Worm (Caenorhabditis elegans): ENCODE measurements around the gene mtm-9.
A peak's percentile ranks its signal among the peaks of the same experiment; 100 is the strongest.

The mtm-9 gene

DNA sequence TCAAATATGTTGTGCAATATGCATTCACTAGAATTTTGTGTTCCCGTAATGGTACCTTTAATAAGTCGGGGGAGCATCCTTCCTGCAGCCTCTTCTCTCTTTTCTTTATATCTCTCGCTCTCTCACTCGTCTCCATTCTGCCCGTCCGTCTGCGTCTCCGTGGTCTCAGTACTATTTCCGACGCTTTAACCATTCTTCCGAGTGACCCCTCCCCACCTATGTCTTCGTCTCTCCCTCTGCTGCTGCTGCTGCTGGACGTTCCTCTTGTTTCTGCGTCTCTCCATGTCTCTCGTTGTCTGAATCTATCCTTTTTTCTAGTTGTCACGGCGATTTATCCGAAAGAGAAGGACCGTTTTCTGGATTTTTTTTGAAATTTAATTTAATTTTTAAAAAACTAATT lies 39.5 kb upstream of the mtm-9 start (continued):
- TF ChIP-seq nhr-11 (tag; optimal IDR thresholded peaks at IDR 0.05) (peak; percentile 61), nhr-237 (tag; optimal IDR thresholded peaks at IDR 0.05) (no peak), ceh-63 (GFP tag; optimal IDR thresholded peaks at IDR 0.05) (no peak), fos-1 (tag; optimal IDR thresholded peaks at IDR 0.05) (peak; percentile 64), pax-3 (tag; optimal IDR thresholded peaks at IDR 0.05) (no peak), nhr-19 (GFP tag; conservative IDR thresholded peaks at IDR 0.05) (peak; percentile 60), nhr-76 (tag; optimal IDR thresholded peaks at IDR 0.05) (no peak), ztf-11 (tag; optimal IDR thresholded peaks at IDR 0.05) (peak in 1 of 2 experiments; percentile 63), egl-13 (tag; optimal IDR thresholded peaks at IDR 0.05) (peak; percentile 66), mep-1 (tag; optimal IDR thresholded peaks at IDR 0.05) (peak; percentile 78), ceh-82 (tag; optimal IDR thresholded peaks at IDR 0.05) (peak in 2 of 3 experiments; percentile 49 to 66), isw-1 (GFP tag; IDR thresholded peaks at IDR 0.05) (peak; percentile 39), lir-3 (tag; optimal IDR thresholded peaks at IDR 0.05; ENCODE audit: poor library complexity) (no peak), Y116A8C.19 (tag; optimal IDR thresholded peaks at IDR 0.05; ENCODE audit: borderline replicate concordance) (no peak), hpl-2 (GFP tag; optimal IDR thresholded peaks at IDR 0.05) (no peak), efl-1 (optimal IDR thresholded peaks at IDR 0.05) (peak; percentile 78 to 90), efl-1 (GFP tag; optimal IDR thresholded peaks at IDR 0.05 in 1 of 2) (peak; percentile 41 to 95), lin-39 (tag; optimal IDR thresholded peaks at IDR 0.05) (peak; percentile 28), hlh-4 (tag; optimal IDR thresholded peaks at IDR 0.05) (no peak), F16B12.6 (tag; optimal IDR thresholded peaks at IDR 0.05) (peak; percentile 0), hlh-17 (GFP tag; optimal IDR thresholded peaks at IDR 0.05; ENCODE audit: borderline replicate concordance) (no peak), efl-3 (GFP tag; optimal IDR thresholded peaks at IDR 0.05) (no peak), aha-1 (tag; optimal IDR thresholded peaks at IDR 0.05) (no peak), sup-37 (GFP tag; optimal IDR thresholded peaks at IDR 0.05) (no peak), zag-1 (tag; optimal IDR thresholded peaks at IDR 0.05) (no peak), dpl-1 (GFP tag; optimal IDR thresholded peaks at IDR 0.05) (peak; percentile 15 to 40 (median 38)), blmp-1 (tag; optimal IDR thresholded peaks at IDR 0.05) (no peak), elt-3 (tag; optimal IDR thresholded peaks at IDR 0.05) (peak in 1 of 6 experiments; percentile 7), C04F5.9 (tag; optimal IDR thresholded peaks at IDR 0.05) (no peak), lin-14 (GFP tag; optimal IDR thresholded peaks at IDR 0.05) (peak; percentile 92), nhr-47 (tag; optimal IDR thresholded peaks at IDR 0.05) (peak; percentile 80), sptf-1 (tag; optimal IDR thresholded peaks at IDR 0.05) (no peak), ceh-90 (tag; optimal IDR thresholded peaks at IDR 0.05) (no peak), nhr-77 (tag; optimal IDR thresholded peaks at IDR 0.05) (peak; percentile 9), fkh-4 (tag; optimal IDR thresholded peaks at IDR 0.05; ENCODE audit: borderline replicate concordance) (no peak), ets-5 (GFP tag; IDR thresholded peaks at IDR 0.05) (no peak), mdl-1 (tag; optimal IDR thresholded peaks at IDR 0.05) (peak in 1 of 2 experiments; percentile 62), alr-1 (tag; optimal IDR thresholded peaks at IDR 0.05; ENCODE audit: borderline replicate concordance) (no peak), lsy-2 (tag; optimal IDR thresholded peaks at IDR 0.05) (peak; percentile 61 to 69), tlp-1 (tag; optimal IDR thresholded peaks at IDR 0.05) (no peak), unc-98 (GFP tag; IDR thresholded peaks at IDR 0.05) (no peak), pqm-1 (tag; optimal IDR thresholded peaks at IDR 0.05) (no peak), nhr-28 (tag; optimal IDR thresholded peaks at IDR 0.05) (no peak), nhr-71 (tag; optimal IDR thresholded peaks at IDR 0.05) (peak; percentile 89), lin-35 (GFP tag; optimal IDR thresholded peaks at IDR 0.05) (peak; percentile 64), egl-27 (tag; optimal IDR thresholded peaks at IDR 0.05) (no peak), unc-130 (tag; optimal IDR thresholded peaks at IDR 0.05) (no peak), ces-1 (GFP tag; optimal IDR thresholded peaks at IDR 0.05) (no peak), zip-4 (GFP tag; optimal IDR thresholded peaks at IDR 0.05) (no peak), xbp-1 (tag; optimal IDR thresholded peaks at IDR 0.05) (peak; percentile 66), unc-62 (GFP tag; optimal IDR thresholded peaks at IDR 0.05) (no peak), aly-2 (tag; optimal IDR thresholded peaks at IDR 0.05) (no peak), tbx-2 (tag; optimal IDR thresholded peaks at IDR 0.05) (peak; percentile 80)
